Worm (Caenorhabditis elegans) whole organism, L3 larva: ENCODE measurements around the gene ugt-33.

Experiments used
- R02D3.7 ChIP-seq: fragments of 150-350 bp; optimal IDR thresholded peaks from 2 replicates; lab custom pipeline; 2014; ENCODE audit warnings: missing biosample characterization, missing genetic modification characterization
- ZK546.5 ChIP-seq: sonication (generic microtip); optimal IDR thresholded peaks from 2 replicates; lab custom pipeline; 2017; ENCODE audit warnings: missing biosample characterization, missing genetic modification characterization
- aly-2 ChIP-seq: fragments of 150-350 bp; optimal IDR thresholded peaks from 2 replicates; lab custom pipeline; 2014; ENCODE audit warnings: missing biosample characterization, missing genetic modification characterization
- ceh-16 ChIP-seq: sonication (generic microtip); optimal IDR thresholded peaks from 2 replicates; lab custom pipeline; 2017; ENCODE audit warnings: missing biosample characterization, missing genetic modification characterization
- ceh-28 ChIP-seq: fragments of 150-350 bp; optimal IDR thresholded peaks from 2 replicates; lab custom pipeline; 2014; ENCODE audit warnings: missing biosample characterization, missing genetic modification reagents, missing genetic modification characterization
- ceh-82 ChIP-seq: fragments of 150-350 bp; optimal IDR thresholded peaks from 2 replicates; lab custom pipeline; 2014; ENCODE audit warnings: missing biosample characterization, missing genetic modification characterization
- ceh-9 ChIP-seq: sonication (generic microtip); optimal IDR thresholded peaks from 2 replicates; lab custom pipeline; 2018; ENCODE audit warnings: missing biosample characterization, missing genetic modification characterization
- daf-12 ChIP-seq: fragments of 150-350 bp; optimal IDR thresholded peaks from 2 replicates; lab custom pipeline; 2014; ENCODE audit warnings: missing biosample characterization, missing genetic modification reagents, missing genetic modification characterization
- egl-27 ChIP-seq: sonication (generic microtip); optimal IDR thresholded peaks from 4 replicates; lab custom pipeline; 2017; ENCODE audit warnings: missing biosample characterization, missing genetic modification reagents, missing genetic modification characterization
- egl-5 ChIP-seq: fragments of 150-350 bp; optimal IDR thresholded peaks from 2 replicates; lab custom pipeline; 2017; ENCODE audit warnings: missing biosample characterization, missing genetic modification reagents, missing genetic modification characterization, inconsistent platforms
- elt-1 ChIP-seq: fragments of 150-350 bp; optimal IDR thresholded peaks from 2 replicates; lab custom pipeline; 2014; ENCODE audit warnings: missing biosample characterization, missing genetic modification characterization
- elt-3 ChIP-seq, 3 experiments: fragments of 150-350 bp in 1 of 3; sonication (generic microtip) in 2 of 3; optimal IDR thresholded peaks; 2 replicates in 2 of 3; 4 replicates in 1 of 3; lab custom pipeline; 2014 to 2017; ENCODE audit warnings: missing biosample characterization in 3 of 3, missing genetic modification characterization in 3 of 3
- eor-1 ChIP-seq, 2 experiments: fragments of 150-350 bp; optimal IDR thresholded peaks; 2 replicates each; lab custom pipeline; 2014 to 2018; ENCODE audit warnings: missing biosample characterization in 2 of 2, missing genetic modification characterization in 2 of 2
- fkh-10 ChIP-seq: sonication (generic microtip); optimal IDR thresholded peaks from 2 replicates; lab custom pipeline; 2017; ENCODE audit warnings: missing biosample characterization, missing genetic modification reagents, missing genetic modification characterization
- fkh-2 ChIP-seq: fragments of 150-350 bp; optimal IDR thresholded peaks from 2 replicates; lab custom pipeline; 2014; ENCODE audit warnings: missing biosample characterization, missing genetic modification reagents, missing genetic modification characterization
- fos-1 ChIP-seq: fragments of 150-350 bp; optimal IDR thresholded peaks from 2 replicates; lab custom pipeline; 2014; ENCODE audit warnings: missing biosample characterization, missing genetic modification characterization
- hmg-11 ChIP-seq: sonication (generic microtip); optimal IDR thresholded peaks from 2 replicates; lab custom pipeline; 2016; ENCODE audit warnings: missing genetic modification characterization, missing compliant biosample characterization
- jun-1 ChIP-seq: fragments of 150-350 bp; optimal IDR thresholded peaks from 2 replicates; lab custom pipeline; 2014; ENCODE audit warnings: missing biosample characterization, missing genetic modification reagents, missing genetic modification characterization
- lin-39 ChIP-seq: fragments of 150-350 bp; optimal IDR thresholded peaks from 2 replicates; lab custom pipeline; 2018; ENCODE audit warnings: missing biosample characterization, missing genetic modification reagents, missing genetic modification characterization
- mdl-1 ChIP-seq: fragments of 150-350 bp; optimal IDR thresholded peaks from 2 replicates; lab custom pipeline; 2014; ENCODE audit warnings: missing biosample characterization, missing genetic modification characterization
- mml-1 ChIP-seq: fragments of 150-350 bp; sonication (generic microtip); optimal IDR thresholded peaks from 3 replicates; lab custom pipeline; 2014; ENCODE audit warnings: missing biosample characterization, missing genetic modification characterization
- nfya-1 ChIP-seq: sonication (generic microtip); optimal IDR thresholded peaks from 2 replicates; lab custom pipeline; 2017; ENCODE audit warnings: missing genetic modification characterization, mild to moderate bottlenecking, missing compliant biosample characterization, antibody characterized with exemption, moderate library complexity; ENCODE audit not compliant: insufficient read depth
- nhr-11 ChIP-seq: fragments of 150-350 bp; optimal IDR thresholded peaks from 2 replicates; lab custom pipeline; 2014; ENCODE audit warnings: missing biosample characterization, missing genetic modification characterization
- nhr-12 ChIP-seq: fragments of 150-350 bp; optimal IDR thresholded peaks from 2 replicates; lab custom pipeline; 2014; ENCODE audit warnings: missing biosample characterization, missing genetic modification characterization
- nhr-23 ChIP-seq: fragments of 150-350 bp; optimal IDR thresholded peaks from 2 replicates; lab custom pipeline; 2014; ENCODE audit warnings: missing biosample characterization, missing genetic modification reagents, missing genetic modification characterization
- nhr-237 ChIP-seq: fragments of 150-350 bp; optimal IDR thresholded peaks from 2 replicates; lab custom pipeline; 2014; ENCODE audit warnings: missing biosample characterization, missing genetic modification characterization
- nhr-25 ChIP-seq: sonication (generic microtip); optimal IDR thresholded peaks from 2 replicates; lab custom pipeline; 2017; ENCODE audit warnings: missing biosample characterization, missing genetic modification characterization
- nhr-28 ChIP-seq: fragments of 150-350 bp; optimal IDR thresholded peaks from 2 replicates; lab custom pipeline; 2014; ENCODE audit warnings: missing biosample characterization, missing genetic modification characterization
- nhr-43 ChIP-seq: sonication (generic microtip); optimal IDR thresholded peaks from 2 replicates; lab custom pipeline; 2016; ENCODE audit warnings: mild to moderate bottlenecking, missing genetic modification characterization, missing compliant biosample characterization; ENCODE audit not compliant: poor library complexity, severe bottlenecking
- nhr-67 ChIP-seq: fragments of 150-350 bp; optimal IDR thresholded peaks from 2 replicates; lab custom pipeline; 2014; ENCODE audit warnings: missing biosample characterization, missing genetic modification characterization
- nhr-76 ChIP-seq: fragments of 150-350 bp; sonication (generic microtip); optimal IDR thresholded peaks from 5 replicates; lab custom pipeline; 2014; ENCODE audit warnings: missing biosample characterization, missing genetic modification characterization
- pha-4 ChIP-seq: fragments of 150-350 bp; optimal IDR thresholded peaks from 2 replicates; lab custom pipeline; 2014; ENCODE audit warnings: missing biosample characterization, missing genetic modification reagents, missing genetic modification characterization
- pqm-1 ChIP-seq: fragments of 150-350 bp; optimal IDR thresholded peaks from 2 replicates; lab custom pipeline; 2017; ENCODE audit warnings: missing biosample characterization, missing genetic modification characterization, inconsistent platforms
- skn-1 ChIP-seq: fragments of 150-350 bp; optimal IDR thresholded peaks from 2 replicates; lab custom pipeline; 2014; ENCODE audit warnings: missing biosample characterization, missing genetic modification characterization
- unc-39 ChIP-seq: sonication (generic microtip); optimal IDR thresholded peaks from 4 replicates; lab custom pipeline; 2017; ENCODE audit warnings: missing biosample characterization, missing genetic modification characterization
- unc-62 ChIP-seq: fragments of 150-350 bp; sonication (generic microtip); optimal IDR thresholded peaks from 4 replicates; lab custom pipeline; 2014; ENCODE audit warnings: missing biosample characterization, missing genetic modification reagents, missing genetic modification characterization
- zag-1 ChIP-seq: fragments of 150-350 bp; optimal IDR thresholded peaks from 2 replicates; lab custom pipeline; 2014; ENCODE audit warnings: missing biosample characterization, missing genetic modification characterization
- ztf-4 ChIP-seq: fragments of 150-350 bp; optimal IDR thresholded peaks from 2 replicates; lab custom pipeline; 2014; ENCODE audit warnings: missing biosample characterization, missing genetic modification characterization

The ugt-33 gene

ce11 chrV:10503011-10503410 is 9.8 kb downstream of the ugt-33 start, which contains the start of gene C35A5.11:
Gene C35A5.11, minus strand, starts transcription at chrV:10503111.
- TF ChIP-seq nhr-23 (peak; percentile 45), mml-1 (tag; lab: Kevin White, UChicago) (no peak), lin-39 (tag; lab: Kevin White, UChicago) (no peak), R02D3.7 (tag; lab: Kevin White, UChicago) (no peak), ceh-16 (tag; lab: Kevin White, UChicago) (no peak), ceh-28 (tag; lab: Kevin White, UChicago) (no peak), fkh-2 (tag; lab: Kevin White, UChicago) (no peak)
- TF ChIP-seq, all 47 proteins: peak for 1

ce11 chrV:10503893-10504292 is 10.7 kb downstream of the ugt-33 start, which contains the start of gene C35A5.10:
Gene C35A5.10, plus strand, starts transcription at chrV:10504193.
- TF ChIP-seq nhr-28 (tag; lab: Kevin White, UChicago) (no peak), egl-5 (tag; lab: Kevin White, UChicago) (no peak), daf-12 (tag; lab: Kevin White, UChicago) (no peak), nhr-237 (tag; lab: Kevin White, UChicago) (no peak), eor-1 (tag; optimal IDR thresholded peaks at IDR 0.05; lab: Kevin White, UChicago) (no peak), nhr-67 (tag; lab: Kevin White, UChicago) (no peak), ceh-28 (tag; lab: Kevin White, UChicago) (no peak), jun-1 (tag; lab: Kevin White, UChicago) (no peak), mdl-1 (tag; lab: Kevin White, UChicago) (no peak), fkh-10 (GFP tag; lab: Kevin White, UChicago) (no peak), nfya-1 (tag; lab: Kevin White, UChicago) (no peak), ceh-82 (no peak), hmg-11 (tag; lab: Kevin White, UChicago) (no peak), mml-1 (tag; lab: Kevin White, UChicago) (no peak), fos-1 (no peak), nhr-25 (tag; lab: Kevin White, UChicago) (no peak), ztf-4 (tag; lab: Kevin White, UChicago) (no peak), R02D3.7 (tag; lab: Kevin White, UChicago) (no peak), pqm-1 (tag; lab: Kevin White, UChicago) (no peak)
- TF ChIP-seq, all 47 proteins: peak for 0

ce11 chrV:10505553-10505952 is 12.3 kb downstream of the ugt-33 start, which contains the start of gene C35A5.5:
Gene C35A5.5, plus strand, starts transcription at chrV:10505853.
- TF ChIP-seq fos-1, result no peak
- no peak for TF ChIP-seq nhr-67 (tag; lab: Kevin White, UChicago)
- TF ChIP-seq nhr-76, result no peak
- no peak for TF ChIP-seq ceh-9 (tag; lab: Kevin White, UChicago)
- no peak for TF ChIP-seq nhr-25 (tag; lab: Kevin White, UChicago)
- no peak for TF ChIP-seq skn-1 (tag; lab: Kevin White, UChicago)
- no peak for TF ChIP-seq pha-4 (tag; lab: Kevin White, UChicago)
- no peak for TF ChIP-seq nhr-12 (tag; lab: Kevin White, UChicago)
- no peak for TF ChIP-seq jun-1 (tag; lab: Kevin White, UChicago)
- TF ChIP-seq elt-3 (tag; optimal IDR thresholded peaks at IDR 0.05; lab: Kevin White, UChicago), result no peak
- no peak for TF ChIP-seq nhr-28 (tag; lab: Kevin White, UChicago)
- no peak for TF ChIP-seq egl-5 (tag; lab: Kevin White, UChicago)
- no peak for TF ChIP-seq nfya-1 (tag; lab: Kevin White, UChicago)

ce11 chrV:10508855-10509254 is 15.6 kb downstream of the ugt-33 start, which contains the start of gene C35A5.6:
Gene C35A5.6, plus strand, starts transcription at chrV:10509137.
- TF ChIP-seq elt-1, result no peak
- TF ChIP-seq pha-4 (tag; lab: Kevin White, UChicago), result no peak
- no peak for TF ChIP-seq zag-1
- TF ChIP-seq, all 47 proteins: peak for 0

- TF ChIP-seq fos-1 (no peak), aly-2 (no peak), nhr-43 (no peak), ZK546.5 (no peak), unc-39 (tag; lab: Kevin White, UChicago) (no peak), hmg-11 (tag; lab: Kevin White, UChicago) (no peak), elt-3 (tag; optimal IDR thresholded peaks at IDR 0.05; lab: Kevin White, UChicago) (no peak), lin-39 (tag; lab: Kevin White, UChicago) (no peak), egl-27 (no peak), nhr-237 (tag; lab: Kevin White, UChicago) (no peak), pqm-1 (tag; lab: Kevin White, UChicago) (no peak), nhr-11 (tag; lab: Kevin White, UChicago) (no peak), ceh-9 (tag; lab: Kevin White, UChicago) (no peak), ztf-4 (tag; lab: Kevin White, UChicago) (no peak), unc-62 (GFP tag; lab: Kevin White, UChicago) (no peak), mdl-1 (tag; lab: Kevin White, UChicago) (no peak)
Measured at ce11 chrV:10514271-10514670, 21.1 kb downstream of the ugt-33 start, which contains the start of gene dmsr-8. Gene dmsr-8, minus strand, starts transcription at chrV:10514371.
